Worm (Caenorhabditis elegans): ENCODE measurements around the gene sra-29.

The sra-29 gene

ce11 chrII:6528629-6529028 lies 46.9 kb downstream of the sra-29 start, which contains the start of gene C56E6.4:
Gene C56E6.4, minus strand, starts transcription at chrII:6528729.
- TF ChIP-seq flh-1 (GFP tag; optimal IDR thresholded peaks at IDR 0.05): no peak
- no peak for TF ChIP-seq unc-62 (GFP tag; optimal IDR thresholded peaks at IDR 0.05)
- no peak for TF ChIP-seq mab-5 (tag; optimal IDR thresholded peaks at IDR 0.05)
- no peak for TF ChIP-seq blmp-1 (tag; optimal IDR thresholded peaks at IDR 0.05)
- no peak for TF ChIP-seq sptf-1 (tag; optimal IDR thresholded peaks at IDR 0.05)
- no peak for TF ChIP-seq ham-2 (GFP tag; optimal IDR thresholded peaks at IDR 0.05)
- TF ChIP-seq nhr-12 (tag; optimal IDR thresholded peaks at IDR 0.05): no peak
- TF ChIP-seq elt-1 (tag; optimal IDR thresholded peaks at IDR 0.05; ENCODE audit: borderline replicate concordance, insufficient read depth): no peak
- no peak for TF ChIP-seq sem-2 (GFP tag; optimal IDR thresholded peaks at IDR 0.05)
- TF ChIP-seq lin-32 (GFP tag; optimal IDR thresholded peaks at IDR 0.05): no peak
- no peak for TF ChIP-seq ceh-83 (GFP tag; optimal IDR thresholded peaks at IDR 0.05)
- TF ChIP-seq mep-1 (tag; optimal IDR thresholded peaks at IDR 0.05): no peak
- TF ChIP-seq cnd-1 (tag; optimal IDR thresholded peaks at IDR 0.05): no peak
- no peak for TF ChIP-seq tbx-8 (GFP tag; optimal IDR thresholded peaks at IDR 0.05)
- TF ChIP-seq elt-3 (tag; optimal IDR thresholded peaks at IDR 0.05): no peak

ce11 chrII:6526136-6526684 lies 49.3 kb downstream of the sra-29 start:
- TF ChIP-seq flh-1 (GFP tag; optimal IDR thresholded peaks at IDR 0.05): no peak
- no peak for TF ChIP-seq elt-1 (tag; optimal IDR thresholded peaks at IDR 0.05; ENCODE audit: borderline replicate concordance, insufficient read depth)
- TF ChIP-seq ztf-11 (tag; optimal IDR thresholded peaks at IDR 0.05): no peak
- TF ChIP-seq ceh-83 (GFP tag; optimal IDR thresholded peaks at IDR 0.05): no peak
- no peak for TF ChIP-seq drap-1 (GFP tag; optimal IDR thresholded peaks at IDR 0.05)
- no peak for TF ChIP-seq nhr-28 (tag; optimal IDR thresholded peaks at IDR 0.05)
- TF ChIP-seq nhr-237 (tag; optimal IDR thresholded peaks at IDR 0.05): no peak
- TF ChIP-seq mep-1 (tag; optimal IDR thresholded peaks at IDR 0.05): no peak
- no peak for TF ChIP-seq ces-1 (GFP tag; optimal IDR thresholded peaks at IDR 0.05)
- no peak for TF ChIP-seq M03D4.4 (tag; optimal IDR thresholded peaks at IDR 0.05)

- TF ChIP-seq elt-1 (tag; optimal IDR thresholded peaks at IDR 0.05; ENCODE audit: borderline replicate concordance, insufficient read depth) (peak; percentile 81), nhr-2 (tag; optimal IDR thresholded peaks at IDR 0.05) (no peak)
These were observed 51.0 kb downstream of the sra-29 start, which contains the start of gene C56E6.2 for ce11 chrII:6524501-6524977. Gene C56E6.2, plus strand, starts transcription at chrII:6524927.
